Fruit fly (Drosophila melanogaster) whole organism, prepupa: ENCODE results near the gene IFT46.
A peak's percentile ranks its signal among the peaks of the same experiment; 100 is the strongest.

Source experiments
- Blimp-1 ChIP-seq: fragments of 200-800 bp; sonication (Bioruptor generic); optimal IDR thresholded peaks from 3 replicates; lab custom pipeline; 2017; ENCODE audit warnings: missing biosample characterization, missing genetic modification characterization, mild to moderate bottlenecking, moderate library complexity, missing genetic modification reagents
- CG10631 ChIP-seq: fragments of 200-800 bp; sonication (Bioruptor generic); optimal IDR thresholded peaks from 2 replicates; lab custom pipeline; 2016; ENCODE audit warnings: missing biosample characterization, missing genetic modification characterization
- CG10669 ChIP-seq: fragments of 200-800 bp; sonication (Bioruptor generic); optimal IDR thresholded peaks from 3 replicates; lab custom pipeline; 2018; ENCODE audit warnings: missing biosample characterization, mild to moderate bottlenecking, missing genetic modification characterization, moderate library complexity
- CG11762 ChIP-seq: fragments of 200-800 bp; sonication (Bioruptor generic); optimal IDR thresholded peaks from 3 replicates; lab custom pipeline; 2016; ENCODE audit warnings: missing biosample characterization, missing genetic modification characterization; ENCODE audit not compliant: insufficient read depth
- CG11902 ChIP-seq: fragments of 200-800 bp; sonication (Bioruptor generic); optimal IDR thresholded peaks from 3 replicates; lab custom pipeline; 2016; ENCODE audit warnings: missing biosample characterization, missing genetic modification characterization
- CG15336 ChIP-seq: fragments of 200-800 bp; sonication (Bioruptor generic); IDR thresholded peaks from 2 replicates; pipeline ENCODE4 v1.3.6; 2022; ENCODE audit warnings: missing biosample characterization, missing genetic modification characterization
- CG16779 ChIP-seq: fragments of 200-800 bp; sonication (Bioruptor generic); optimal IDR thresholded peaks from 3 replicates; lab custom pipeline; 2017; ENCODE audit warnings: missing biosample characterization, mild to moderate bottlenecking, missing genetic modification characterization
- CG3032 ChIP-seq: fragments of 200-800 bp; optimal IDR thresholded peaks from 2 replicates; lab custom pipeline; 2019; ENCODE audit warnings: missing biosample characterization, mild to moderate bottlenecking, missing genetic modification characterization, moderate library complexity
- CG31627 ChIP-seq: fragments of 200-800 bp; sonication (Bioruptor generic); optimal IDR thresholded peaks from 3 replicates; lab custom pipeline; 2016; ENCODE audit warnings: missing biosample characterization, missing genetic modification characterization
- CG3919 ChIP-seq: fragments of 200-800 bp; sonication (Bioruptor generic); optimal IDR thresholded peaks from 3 replicates; lab custom pipeline; 2016; ENCODE audit warnings: missing biosample characterization, missing genetic modification characterization
- CG4318 ChIP-seq: fragments of 200-800 bp; sonication (Bioruptor generic); optimal IDR thresholded peaks from 3 replicates; lab custom pipeline; 2017; ENCODE audit warnings: missing biosample characterization, mild to moderate bottlenecking, missing genetic modification characterization
- CG6792 ChIP-seq: fragments of 200-800 bp; sonication (Bioruptor generic); optimal IDR thresholded peaks from 3 replicates; lab custom pipeline; 2016; ENCODE audit warnings: missing biosample characterization, missing genetic modification characterization
- CG6808 ChIP-seq: fragments of 200-800 bp; sonication (Bioruptor generic); optimal IDR thresholded peaks from 3 replicates; lab custom pipeline; 2017; ENCODE audit warnings: missing biosample characterization, missing genetic modification characterization, mild to moderate bottlenecking, moderate library complexity, missing genetic modification reagents
- CG7368 ChIP-seq: fragments of 200-800 bp; sonication (Bioruptor generic); optimal IDR thresholded peaks from 3 replicates; lab custom pipeline; 2016; ENCODE audit warnings: missing biosample characterization, missing genetic modification characterization
- CG8119 ChIP-seq: fragments of 200-800 bp; sonication (Bioruptor generic); IDR thresholded peaks from 3 replicates; pipeline ENCODE4 v1.3.6; 2022; ENCODE audit warnings: missing biosample characterization, missing genetic modification characterization
- CG8319 ChIP-seq: fragments of 200-800 bp; sonication (Bioruptor generic); optimal IDR thresholded peaks from 3 replicates; lab custom pipeline; 2016; ENCODE audit warnings: missing biosample characterization, missing genetic modification characterization
- CG9139 ChIP-seq: fragments of 200-800 bp; sonication (Bioruptor generic); optimal IDR thresholded peaks from 3 replicates; lab custom pipeline; 2017; ENCODE audit warnings: missing biosample characterization, mild to moderate bottlenecking, missing genetic modification characterization
- Eip78C ChIP-seq: fragments of 200-800 bp; sonication (Bioruptor generic); peaks from one replicate; lab custom pipeline; 2016; ENCODE audit warnings: missing biosample characterization, missing genetic modification characterization
- Ets21C ChIP-seq: fragments of 200-800 bp; sonication (Bioruptor generic); optimal IDR thresholded peaks from 3 replicates; lab custom pipeline; 2016; ENCODE audit warnings: missing biosample characterization, missing genetic modification characterization
- Gug ChIP-seq: fragments of 200-800 bp; sonication (Bioruptor generic); IDR thresholded peaks from 2 replicates; pipeline ENCODE4 v1.3.6; 2022; ENCODE audit warnings: missing biosample characterization, missing genetic modification characterization
- Hr39 ChIP-seq: fragments of 200-800 bp; sonication (Bioruptor generic); optimal IDR thresholded peaks from 2 replicates; lab custom pipeline; 2016; ENCODE audit warnings: missing biosample characterization, missing genetic modification characterization
- Hr4 ChIP-seq: fragments of 200-800 bp; sonication (Bioruptor generic); optimal IDR thresholded peaks from 3 replicates; lab custom pipeline; 2016; ENCODE audit warnings: missing biosample characterization, missing genetic modification characterization
- Lpt ChIP-seq: fragments of 200-800 bp; sonication (Bioruptor generic); optimal IDR thresholded peaks from 3 replicates; lab custom pipeline; 2016; ENCODE audit warnings: missing biosample characterization, missing genetic modification characterization
- Met ChIP-seq: fragments of 200-800 bp; sonication (Bioruptor generic); optimal IDR thresholded peaks from 3 replicates; lab custom pipeline; 2016; ENCODE audit warnings: missing biosample characterization, missing genetic modification characterization
- OdsH ChIP-seq: fragments of 200-800 bp; sonication (Bioruptor generic); optimal IDR thresholded peaks from 3 replicates; lab custom pipeline; 2016; ENCODE audit warnings: missing biosample characterization, missing genetic modification characterization
- Sox14 ChIP-seq: fragments of 200-800 bp; sonication (Bioruptor generic); optimal IDR thresholded peaks from 3 replicates; lab custom pipeline; 2016; ENCODE audit warnings: missing biosample characterization, missing genetic modification characterization
- Sox15 ChIP-seq: fragments of 200-800 bp; sonication (Bioruptor generic); optimal IDR thresholded peaks from 3 replicates; lab custom pipeline; 2016; ENCODE audit warnings: missing biosample characterization, missing genetic modification characterization
- achi ChIP-seq: fragments of 200-800 bp; sonication (Bioruptor generic); optimal IDR thresholded peaks from 3 replicates; lab custom pipeline; 2016; ENCODE audit warnings: missing biosample characterization, missing genetic modification characterization
- acj6 ChIP-seq: fragments of 200-800 bp; sonication (Bioruptor generic); optimal IDR thresholded peaks from 3 replicates; lab custom pipeline; 2016; ENCODE audit warnings: missing biosample characterization, missing genetic modification characterization
- cyc ChIP-seq: fragments of 200-800 bp; sonication (Bioruptor generic); optimal IDR thresholded peaks from 3 replicates; lab custom pipeline; 2016; ENCODE audit warnings: missing biosample characterization, missing genetic modification characterization
- dac ChIP-seq: fragments of 200-800 bp; sonication (Bioruptor generic); optimal IDR thresholded peaks from 2 replicates; lab custom pipeline; 2017; ENCODE audit warnings: missing biosample characterization, mild to moderate bottlenecking, missing genetic modification characterization
- eg ChIP-seq: fragments of 200-800 bp; sonication (Bioruptor generic); IDR thresholded peaks from 3 replicates; pipeline ENCODE4 v1.3.6; 2022; ENCODE audit warnings: missing biosample characterization, missing genetic modification characterization
- fd59A ChIP-seq: fragments of 200-800 bp; sonication (Bioruptor generic); optimal IDR thresholded peaks from 2 replicates; lab custom pipeline; 2017; ENCODE audit warnings: missing biosample characterization, mild to moderate bottlenecking, missing genetic modification characterization, missing genetic modification reagents
- fkh ChIP-seq: fragments of 200-800 bp; sonication (Bioruptor generic); optimal IDR thresholded peaks from 3 replicates; lab custom pipeline; 2017; ENCODE audit warnings: missing biosample characterization, mild to moderate bottlenecking, missing genetic modification characterization, moderate library complexity
- net ChIP-seq: fragments of 200-800 bp; sonication (Bioruptor generic); optimal IDR thresholded peaks from 3 replicates; lab custom pipeline; 2016; ENCODE audit warnings: missing biosample characterization, missing genetic modification characterization
- pdm3 ChIP-seq: fragments of 200-800 bp; sonication (Bioruptor generic); optimal IDR thresholded peaks from 3 replicates; lab custom pipeline; 2016; ENCODE audit warnings: missing biosample characterization, missing genetic modification characterization
- salr ChIP-seq, 2 experiments: fragments of 200-800 bp; sonication (Bioruptor generic); optimal IDR thresholded peaks; 3 replicates each; lab custom pipeline; 2016 to 2018; ENCODE audit warnings: missing biosample characterization in 2 of 2, missing genetic modification characterization in 2 of 2, mild to moderate bottlenecking in 1 of 2
- ss ChIP-seq, 2 experiments: fragments of 200-800 bp; sonication (Bioruptor generic); optimal IDR thresholded peaks; 2 replicates in 1 of 2; 3 replicates in 1 of 2; lab custom pipeline; 2017 to 2018; ENCODE audit warnings: mild to moderate bottlenecking in 2 of 2, missing biosample characterization in 2 of 2, missing genetic modification characterization in 2 of 2, moderate library complexity in 1 of 2
- svp ChIP-seq: fragments of 200-800 bp; sonication (Bioruptor generic); peaks from one replicate; lab custom pipeline; 2016; ENCODE audit warnings: missing biosample characterization, missing genetic modification characterization
- topi ChIP-seq: fragments of 200-800 bp; sonication (Bioruptor generic); optimal IDR thresholded peaks from 3 replicates; lab custom pipeline; 2016; ENCODE audit warnings: missing biosample characterization, missing genetic modification characterization
- vri ChIP-seq: fragments of 200-800 bp; sonication (Bioruptor generic); optimal IDR thresholded peaks from 3 replicates; lab custom pipeline; 2016; ENCODE audit warnings: missing biosample characterization, mild to moderate bottlenecking, missing genetic modification characterization

The IFT46 gene

dm6 chr2L:18625470-18625869, 9.6 kb upstream of the IFT46 start:
- TF ChIP-seq dac (GFP tag; lab: Kevin White, UChicago) = no peak
- TF ChIP-seq fkh = peak; percentile 87
- no peak for TF ChIP-seq CG10631
- no peak for TF ChIP-seq Gug (GFP tag; lab: Robert Waterston, UW)
- no peak for TF ChIP-seq salr (GFP tag; optimal IDR thresholded peaks at IDR 0.05; lab: Kevin White, UChicago)
- TF ChIP-seq CG6808 = no peak
- no peak for TF ChIP-seq Eip78C

dm6 chr2L:18625009-18625408, 9.1 kb upstream of the IFT46 start:
- TF ChIP-seq svp (no peak), CG11902 (GFP tag; lab: Kevin White, UChicago) (no peak), vri (peak; percentile 8), CG7368 (GFP tag; lab: Kevin White, UChicago) (no peak), CG6808 (no peak)

dm6 chr2L:18624362-18624761, 8.5 kb upstream of the IFT46 start:
- TF ChIP-seq Sox15 (GFP tag; lab: Kevin White, UChicago) = no peak
- no peak for TF ChIP-seq Blimp-1
- no peak for TF ChIP-seq CG31627
- TF ChIP-seq eg (GFP tag; lab: Robert Waterston, UW) = no peak
- no peak for TF ChIP-seq CG6792
- TF ChIP-seq CG8119 (GFP tag; lab: Robert Waterston, UW) = no peak

dm6 chr2L:18623435-18623834, 7.5 kb upstream of the IFT46 start:
- TF ChIP-seq CG15336 (GFP tag; lab: Robert Waterston, UW) (no peak), acj6 (GFP tag; lab: Kevin White, UChicago) (no peak), Sox14 (GFP tag; lab: Kevin White, UChicago) (no peak), topi (GFP tag; lab: Kevin White, UChicago) (no peak), Ets21C (GFP tag; lab: Kevin White, UChicago) (no peak), CG16779 (tag; lab: Kevin White, UChicago) (no peak), Hr39 (GFP tag; lab: Kevin White, UChicago) (no peak), net (GFP tag; lab: Kevin White, UChicago) (no peak), svp (peak; percentile 51), Eip78C (peak; percentile 59), pdm3 (GFP tag; lab: Kevin White, UChicago) (no peak), CG10669 (GFP tag; lab: Kevin White, UChicago) (no peak), Met (no peak)

- TF ChIP-seq pdm3 (GFP tag; lab: Kevin White, UChicago) (peak; percentile 80), CG3919 (GFP tag; lab: Kevin White, UChicago) (peak; percentile 82), CG15336 (GFP tag; lab: Robert Waterston, UW) (peak; percentile 49; the same call in 1 of the 2 replicates), Met (peak; percentile 88), svp (peak; percentile 94), achi (GFP tag; lab: Kevin White, UChicago) (peak; percentile 80), CG4318 (GFP tag; lab: Kevin White, UChicago) (no peak), Sox14 (GFP tag; lab: Kevin White, UChicago) (peak; percentile 87), Lpt (peak; percentile 15), vri (peak; percentile 85), Blimp-1 (peak; percentile 60), CG16779 (tag; lab: Kevin White, UChicago) (peak; percentile 38), cyc (GFP tag; lab: Kevin White, UChicago) (peak; percentile 86), CG8319 (GFP tag; lab: Kevin White, UChicago) (peak; percentile 84), CG8119 (GFP tag; lab: Robert Waterston, UW) (peak; percentile 54; the same call in 1 of the 3 replicates), CG3032 (tag; lab: Kevin White, UChicago) (peak; percentile 75), CG10669 (GFP tag; lab: Kevin White, UChicago) (peak; percentile 84), fd59A (GFP tag; lab: Kevin White, UChicago) (peak; percentile 66), CG31627 (peak; percentile 85), topi (GFP tag; lab: Kevin White, UChicago) (peak; percentile 91), Hr4 (peak; percentile 32), CG6792 (peak; percentile 78), ss (GFP tag; optimal IDR thresholded peaks at IDR 0.05; lab: Kevin White, UChicago) (peak; percentile 40 to 56), Gug (GFP tag; lab: Robert Waterston, UW) (peak; percentile 39), CG11762 (GFP tag; lab: Kevin White, UChicago) (peak; percentile 80), CG9139 (peak; percentile 36), OdsH (GFP tag; lab: Kevin White, UChicago) (peak; percentile 84)
Observed at dm6 chr2L:18621357-18622211, 5.7 kb upstream of the IFT46 start.
